Fruit fly (Drosophila melanogaster): Measurements from ENCODE around the gene Lar.

Lar gene

dm6 chr2L:19586436-19587333 lies at the start of gene Lar (continued):
- TF ChIP-seq seq (GFP tag; IDR thresholded peaks at IDR 0.05): no peak
- no peak for TF ChIP-seq CG1647 (GFP tag; optimal IDR thresholded peaks at IDR 0.05)
- peak; percentile 78 for TF ChIP-seq CG10543 (GFP tag; optimal IDR thresholded peaks at IDR 0.05)
- no peak for TF ChIP-seq CG33557 (GFP tag; optimal IDR thresholded peaks at IDR 0.05)
- TF ChIP-seq lov (optimal IDR thresholded peaks at IDR 0.05): no peak
- 0 out of 3 replicates have a peak, but pooled peaks have one; percentile 17 for TF ChIP-seq lov (GFP tag; IDR thresholded peaks at IDR 0.05)
- peak; percentile 26 for TF ChIP-seq trh (GFP tag; optimal IDR thresholded peaks at IDR 0.05)
- no peak for TF ChIP-seq Lim3 (GFP tag; IDR thresholded peaks at IDR 0.05)
- TF ChIP-seq so (GFP tag; IDR thresholded peaks at IDR 0.05): 0 out of 3 replicates have a peak, but pooled peaks have one; percentile 42
- TF ChIP-seq CG14667 (GFP tag; IDR thresholded peaks at IDR 0.05): no peak
- TF ChIP-seq pita (GFP tag; optimal IDR thresholded peaks at IDR 0.05): no peak
- no peak for TF ChIP-seq bowl (GFP tag; IDR thresholded peaks at IDR 0.05)
- peak; percentile 39 for TF ChIP-seq Mes4 (GFP tag; optimal IDR thresholded peaks at IDR 0.05)
- TF ChIP-seq CG10274 (GFP tag; optimal IDR thresholded peaks at IDR 0.05): no peak
- TF ChIP-seq chn (GFP tag; optimal IDR thresholded peaks at IDR 0.05): peak; percentile 61
- TF ChIP-seq nom (GFP tag; optimal IDR thresholded peaks at IDR 0.05): peak; percentile 37
- no peak for TF ChIP-seq run (tag; optimal IDR thresholded peaks at IDR 0.05)
- TF ChIP-seq Meics (GFP tag; optimal IDR thresholded peaks at IDR 0.05): peak; percentile 58
- TF ChIP-seq CG10147 (GFP tag; optimal IDR thresholded peaks at IDR 0.05): peak; percentile 39
- peak; percentile 45 for TF ChIP-seq Deaf1 (tag; optimal IDR thresholded peaks at IDR 0.05)
- peak; percentile 37 for TF ChIP-seq mirr (GFP tag; optimal IDR thresholded peaks at IDR 0.05)
- TF ChIP-seq CHES-1-like (GFP tag; optimal IDR thresholded peaks at IDR 0.05): peak; percentile 53
- TF ChIP-seq CG6254 (GFP tag; optimal IDR thresholded peaks at IDR 0.05): peak; percentile 4
- no peak for TF ChIP-seq CG12104 (GFP tag; optimal IDR thresholded peaks at IDR 0.05)
- peak; percentile 68 for TF ChIP-seq gem (tag; optimal IDR thresholded peaks at IDR 0.05)
- peak; percentile 36 for TF ChIP-seq CG2116 (GFP tag; optimal IDR thresholded peaks at IDR 0.05)
- peak; percentile 31 for TF ChIP-seq gcm (GFP tag; optimal IDR thresholded peaks at IDR 0.05)
- TF ChIP-seq Neu2 (GFP tag; optimal IDR thresholded peaks at IDR 0.05; ENCODE audit: borderline replicate concordance): no peak
- TF ChIP-seq CG2678 (tag; optimal IDR thresholded peaks at IDR 0.05): peak; percentile 60
- TF ChIP-seq CG13424 (tag; optimal IDR thresholded peaks at IDR 0.05): peak; percentile 66
- peak; percentile 75 for TF ChIP-seq CG33213 (GFP tag; optimal IDR thresholded peaks at IDR 0.05)
- TF ChIP-seq Poxn (GFP tag; IDR thresholded peaks at IDR 0.05): no peak
- no peak for TF ChIP-seq hbn (GFP tag; IDR thresholded peaks at IDR 0.05; ENCODE audit: partially characterized antibody)
- TF ChIP-seq CG5953 (GFP tag; IDR thresholded peaks at IDR 0.05): 0 out of 2 replicates have a peak, but pooled peaks have one; percentile 3
- TF ChIP-seq HHEX (GFP tag; optimal IDR thresholded peaks at IDR 0.05): peak; percentile 10
- peak; percentile 38 for TF ChIP-seq D19A (tag; optimal IDR thresholded peaks at IDR 0.05)
- no peak for TF ChIP-seq fru (optimal IDR thresholded peaks at IDR 0.05)
- TF ChIP-seq CG17385 (GFP tag; optimal IDR thresholded peaks at IDR 0.05): peak; percentile 26
- peak; percentile 96 for TF ChIP-seq sens (GFP tag)
- peak; percentile 70 for TF ChIP-seq nmo (GFP tag; optimal IDR thresholded peaks at IDR 0.05)
- TF ChIP-seq Kr (GFP tag; optimal IDR thresholded peaks at IDR 0.05): no peak
- no peak for TF ChIP-seq grn (GFP tag; optimal IDR thresholded peaks at IDR 0.05)
- TF ChIP-seq vvl (GFP tag; IDR thresholded peaks at IDR 0.05): peak; percentile 75
- peak; percentile 57 for TF ChIP-seq caup (GFP tag; optimal IDR thresholded peaks at IDR 0.05; ENCODE audit: severe bottlenecking)
- TF ChIP-seq odd (GFP tag; optimal IDR thresholded peaks at IDR 0.05): peak; percentile 8
- TF ChIP-seq CG4707 (GFP tag; optimal IDR thresholded peaks at IDR 0.05): no peak
- no peak for TF ChIP-seq ssp (GFP tag; IDR thresholded peaks at IDR 0.05)
- TF ChIP-seq CG31365 (tag; optimal IDR thresholded peaks at IDR 0.05): peak; percentile 28
- TF ChIP-seq Hr3 (GFP tag; optimal IDR thresholded peaks at IDR 0.05): peak; percentile 41

Data from whole organism, embryonic.